Fruit fly (Drosophila melanogaster) whole organism, embryonic: Measurements from ENCODE around the gene SpdS.

Experiments used
- BEAF-32 ChIP-seq: fragments of 200-800 bp; sonication (Bioruptor generic); optimal IDR thresholded peaks from 3 replicates; lab custom pipeline; 2017; ENCODE audit warnings: missing biosample characterization, missing genetic modification characterization, mild to moderate bottlenecking, moderate library complexity, missing genetic modification reagents
- CG10959 ChIP-seq: fragments of 200-800 bp; sonication (Bioruptor generic); IDR thresholded peaks from 2 replicates; pipeline ENCODE4 v1.3.6; 2022; ENCODE audit warnings: missing biosample characterization, missing genetic modification characterization
- CG10979 ChIP-seq: fragments of 200-800 bp; sonication (Bioruptor generic); optimal IDR thresholded peaks from 2 replicates; lab custom pipeline; 2018; ENCODE audit warnings: missing biosample characterization, mild to moderate bottlenecking, missing genetic modification characterization, moderate library complexity
- CG11456 ChIP-seq: fragments of 200-800 bp; sonication (Bioruptor generic); IDR thresholded peaks from 3 replicates; pipeline ENCODE4 v1.3.6; 2022; ENCODE audit warnings: missing biosample characterization, missing genetic modification characterization
- CG11504 ChIP-seq: fragments of 200-800 bp; sonication (Bioruptor generic); optimal IDR thresholded peaks from 3 replicates; lab custom pipeline; 2019; ENCODE audit warnings: missing biosample characterization, mild to moderate bottlenecking, missing genetic modification characterization, moderate library complexity
- CG12219 ChIP-seq: fragments of 200-800 bp; sonication (Bioruptor generic); optimal IDR thresholded peaks from 3 replicates; lab custom pipeline; 2018; ENCODE audit warnings: missing biosample characterization, mild to moderate bottlenecking, missing genetic modification characterization
- CG1233 ChIP-seq: fragments of 200-800 bp; sonication (Bioruptor generic); optimal IDR thresholded peaks from 4 replicates; lab custom pipeline; 2018; ENCODE audit warnings: missing biosample characterization, mild to moderate bottlenecking, missing genetic modification characterization
- CG12769 ChIP-seq: fragments of 200-800 bp; sonication (Bioruptor generic); optimal IDR thresholded peaks from 2 replicates; lab custom pipeline; 2019; ENCODE audit warnings: missing biosample characterization, mild to moderate bottlenecking, missing genetic modification characterization, moderate library complexity
- CG13287 ChIP-seq: fragments of 200-800 bp; sonication (Bioruptor generic); IDR thresholded peaks from 2 replicates; pipeline ENCODE4 v1.3.6; 2022; ENCODE audit warnings: missing biosample characterization, missing genetic modification characterization; ENCODE audit not compliant: partially characterized antibody
- CG13424 ChIP-seq: fragments of 200-800 bp; sonication (Bioruptor generic); optimal IDR thresholded peaks from 2 replicates; lab custom pipeline; 2019; ENCODE audit warnings: missing biosample characterization, mild to moderate bottlenecking, missing genetic modification characterization, moderate library complexity
- CG14441 ChIP-seq: fragments of 200-800 bp; sonication (Bioruptor generic); IDR thresholded peaks from 2 replicates; pipeline ENCODE4 v1.3.6; 2022; ENCODE audit warnings: missing biosample characterization, missing genetic modification characterization
- CG16815 ChIP-seq: fragments of 200-800 bp; sonication (Bioruptor generic); optimal IDR thresholded peaks from 3 replicates; lab custom pipeline; 2017; ENCODE audit warnings: missing biosample characterization, mild to moderate bottlenecking, missing genetic modification characterization
- CG17359 ChIP-seq: fragments of 200-800 bp; sonication (Bioruptor generic); optimal IDR thresholded peaks from 3 replicates; lab custom pipeline; 2018; ENCODE audit warnings: missing biosample characterization, mild to moderate bottlenecking, missing genetic modification characterization, moderate library complexity
- CG18764 ChIP-seq: fragments of 200-800 bp; sonication (Bioruptor generic); optimal IDR thresholded peaks from 3 replicates; lab custom pipeline; 2016; ENCODE audit warnings: missing biosample characterization, missing genetic modification characterization
- CG31441 ChIP-seq: fragments of 200-800 bp; sonication (Bioruptor generic); IDR thresholded peaks from 2 replicates; pipeline ENCODE4 v1.3.6; 2022; ENCODE audit warnings: missing biosample characterization, missing genetic modification characterization
- CG32767 ChIP-seq: fragments of 200-800 bp; sonication (Bioruptor generic); IDR thresholded peaks from 2 replicates; pipeline ENCODE4 v1.3.6; 2022; ENCODE audit warnings: missing biosample characterization, missing genetic modification characterization
- CG3281 ChIP-seq: fragments of 200-800 bp; sonication (Bioruptor generic); optimal IDR thresholded peaks from 3 replicates; lab custom pipeline; 2017; ENCODE audit warnings: missing biosample characterization, mild to moderate bottlenecking, missing genetic modification characterization
- CG3726 ChIP-seq: fragments of 200-800 bp; sonication (Bioruptor generic); IDR thresholded peaks from 3 replicates; pipeline ENCODE4, ENCODE4 v1.3.6; 2022; ENCODE audit warnings: missing biosample characterization, missing genetic modification characterization
- CG42726 ChIP-seq: fragments of 200-800 bp; sonication (Bioruptor generic); IDR thresholded peaks from 2 replicates; pipeline ENCODE4 v1.3.6; 2022; ENCODE audit warnings: missing biosample characterization, missing genetic modification characterization; ENCODE audit not compliant: partially characterized antibody
- CG6683 ChIP-seq: fragments of 200-800 bp; sonication (Bioruptor generic); optimal IDR thresholded peaks from 2 replicates; lab custom pipeline; 2017; ENCODE audit warnings: missing biosample characterization, mild to moderate bottlenecking, missing genetic modification characterization, missing genetic modification reagents
- CG6689 ChIP-seq: fragments of 200-800 bp; sonication (Bioruptor generic); IDR thresholded peaks from 2 replicates; pipeline ENCODE4 v1.3.6; 2022; ENCODE audit warnings: missing biosample characterization, missing genetic modification characterization
- CG6791 ChIP-seq: fragments of 200-800 bp; sonication (Bioruptor generic); IDR thresholded peaks from 3 replicates; pipeline ENCODE4 v1.3.6; 2022; ENCODE audit warnings: missing biosample characterization, missing genetic modification characterization; ENCODE audit not compliant: partially characterized antibody
- CG6813 ChIP-seq: fragments of 200-800 bp; sonication (Bioruptor generic); optimal IDR thresholded peaks from 2 replicates; lab custom pipeline; 2017; ENCODE audit warnings: missing biosample characterization, missing genetic modification characterization, mild to moderate bottlenecking, moderate library complexity, missing genetic modification reagents
- CHES-1-like ChIP-seq: fragments of 200-800 bp; sonication (Bioruptor generic); optimal IDR thresholded peaks from 2 replicates; lab custom pipeline; 2016; ENCODE audit warnings: missing biosample characterization, missing genetic modification characterization
- CTCF ChIP-seq: fragments of 200-800 bp; sonication (Bioruptor generic); optimal IDR thresholded peaks from 2 replicates; lab custom pipeline; 2017; ENCODE audit warnings: missing biosample characterization, mild to moderate bottlenecking, missing genetic modification characterization, moderate library complexity
- CrebB ChIP-seq: fragments of 200-800 bp; sonication (Bioruptor generic); optimal IDR thresholded peaks from 3 replicates; lab custom pipeline; 2018; ENCODE audit warnings: missing biosample characterization, mild to moderate bottlenecking, missing genetic modification characterization
- Dad ChIP-seq: fragments of 200-800 bp; sonication (Bioruptor generic); optimal IDR thresholded peaks from 3 replicates; lab custom pipeline; 2016; ENCODE audit warnings: missing biosample characterization, missing genetic modification characterization
- Dfd ChIP-seq, 2 experiments: fragments of >200 bp; optimal IDR thresholded peaks; 2 replicates each; lab custom pipeline; 2017; ENCODE audit warnings: missing biosample characterization in 2 of 2, missing genetic modification characterization in 2 of 2
- HmgD ChIP-seq: fragments of 200-800 bp; sonication (Bioruptor generic); optimal IDR thresholded peaks from 3 replicates; lab custom pipeline; 2016; ENCODE audit warnings: missing biosample characterization, missing genetic modification characterization
- Nf-YC ChIP-seq: fragments of 200-800 bp; optimal IDR thresholded peaks from 3 replicates; lab custom pipeline; 2019; ENCODE audit warnings: missing biosample characterization, mild to moderate bottlenecking, missing genetic modification characterization, moderate library complexity
- Poxn ChIP-seq: fragments of 200-800 bp; sonication (Bioruptor generic); IDR thresholded peaks from 2 replicates; pipeline ENCODE4 v1.3.6; 2022; ENCODE audit warnings: missing biosample characterization, missing genetic modification characterization
- Spps ChIP-seq: fragments of 200-800 bp; sonication (Bioruptor generic); optimal IDR thresholded peaks from 2 replicates; lab custom pipeline; 2018; ENCODE audit warnings: missing biosample characterization, mild to moderate bottlenecking, missing genetic modification characterization
- Stat92E ChIP-seq, 3 experiments: fragments of >200 bp in 2 of 3; fragments of 200-800 bp in 1 of 3; sonication (Bioruptor generic) in 1 of 3; optimal IDR thresholded peaks; 2 replicates each; lab custom pipeline; 2017 to 2019; ENCODE audit warnings: missing biosample characterization in 3 of 3, missing genetic modification characterization in 3 of 3, mild to moderate bottlenecking in 1 of 3, moderate library complexity in 1 of 3
- corto ChIP-seq: fragments of 200-800 bp; sonication (Bioruptor generic); optimal IDR thresholded peaks from 2 replicates; lab custom pipeline; 2016; ENCODE audit warnings: missing biosample characterization, mild to moderate bottlenecking, missing genetic modification characterization, moderate library complexity
- crp ChIP-seq, 2 experiments: fragments of 200-800 bp; sonication (Bioruptor generic); optimal IDR thresholded peaks; 2 replicates in 1 of 2; 3 replicates in 1 of 2; lab custom pipeline; 2017; ENCODE audit warnings: missing biosample characterization in 2 of 2, missing genetic modification characterization in 2 of 2, mild to moderate bottlenecking in 1 of 2, moderate library complexity in 1 of 2
- danr ChIP-seq: fragments of 200-800 bp; sonication (Bioruptor generic); IDR thresholded peaks from 2 replicates; pipeline ENCODE4 v1.3.6; 2022; ENCODE audit warnings: missing biosample characterization, missing genetic modification characterization
- dmrt99B ChIP-seq: fragments of 200-800 bp; sonication (Bioruptor generic); optimal IDR thresholded peaks from 2 replicates; lab custom pipeline; 2018; ENCODE audit warnings: missing biosample characterization, mild to moderate bottlenecking, missing genetic modification characterization, moderate library complexity
- gfzf ChIP-seq: fragments of 200-800 bp; sonication (Bioruptor generic); optimal IDR thresholded peaks from 2 replicates; lab custom pipeline; 2016; ENCODE audit warnings: missing biosample characterization, mild to moderate bottlenecking, missing genetic modification characterization, moderate library complexity
- her ChIP-seq: fragments of 200-800 bp; sonication (Bioruptor generic); optimal IDR thresholded peaks from 2 replicates; lab custom pipeline; 2016; ENCODE audit warnings: missing biosample characterization, missing genetic modification characterization
- hth ChIP-seq: fragments of >200 bp; optimal IDR thresholded peaks from 2 replicates; lab custom pipeline; 2017; ENCODE audit warnings: inconsistent platforms
- lilli ChIP-seq: fragments of 200-800 bp; sonication (Bioruptor generic); optimal IDR thresholded peaks from 3 replicates; lab custom pipeline; 2016; ENCODE audit warnings: missing biosample characterization, missing genetic modification characterization
- maf-S ChIP-seq: fragments of 200-800 bp; sonication (Bioruptor generic); optimal IDR thresholded peaks from 2 replicates; lab custom pipeline; 2016; ENCODE audit warnings: missing biosample characterization, missing genetic modification characterization
- oc ChIP-seq: fragments of 200-800 bp; sonication (Bioruptor generic); optimal IDR thresholded peaks from 2 replicates; lab custom pipeline; 2018; ENCODE audit warnings: missing biosample characterization, mild to moderate bottlenecking, missing genetic modification characterization, moderate library complexity
- sna ChIP-seq: fragments of 200-800 bp; sonication (Bioruptor generic); IDR thresholded peaks from 2 replicates; pipeline ENCODE4 v1.3.6; 2022; ENCODE audit warnings: missing biosample characterization, missing genetic modification characterization; ENCODE audit not compliant: partially characterized antibody
- sqz ChIP-seq: fragments of 200-800 bp; sonication (Bioruptor generic); optimal IDR thresholded peaks from 3 replicates; lab custom pipeline; 2018; ENCODE audit warnings: missing biosample characterization, mild to moderate bottlenecking, missing genetic modification characterization
- vnd ChIP-seq: fragments of 200-800 bp; sonication (Bioruptor generic); IDR thresholded peaks from 3 replicates; pipeline ENCODE4 v1.3.6; 2022; ENCODE audit warnings: missing biosample characterization, missing genetic modification characterization; ENCODE audit not compliant: partially characterized antibody
- vvl ChIP-seq: fragments of 200-800 bp; sonication (Bioruptor generic); IDR thresholded peaks from 2 replicates; pipeline ENCODE4 v1.3.6; 2022; ENCODE audit warnings: missing biosample characterization, missing genetic modification characterization
- wek ChIP-seq: fragments of 200-800 bp; sonication (Bioruptor generic); optimal IDR thresholded peaks from 3 replicates; lab custom pipeline; 2018; ENCODE audit warnings: missing biosample characterization, mild to moderate bottlenecking, missing genetic modification characterization, moderate library complexity
- yki ChIP-seq: fragments of >200 bp; optimal IDR thresholded peaks from 3 replicates; lab custom pipeline; 2018
- z ChIP-seq: fragments of 200-800 bp; sonication (Bioruptor generic); IDR thresholded peaks from 3 replicates; pipeline ENCODE4 v1.3.6; 2022; ENCODE audit warnings: missing biosample characterization, missing genetic modification characterization

SpdS gene

dm6 chr3R:9586663-9587248 lies 44.7 kb upstream of the SpdS start, which contains the start of gene P58IPK (continued):
- TF ChIP-seq sqz (GFP tag; lab: Kevin White, UChicago) = no peak
- peak; percentile 61 for TF ChIP-seq CG6689 (GFP tag; lab: Robert Waterston, UW)
- peak; percentile 32 for TF ChIP-seq CG10979 (tag; lab: Kevin White, UChicago)
- TF ChIP-seq maf-S (GFP tag; lab: Kevin White, UChicago) = peak; percentile 67
- no peak for TF ChIP-seq Dfd (GFP tag; optimal IDR thresholded peaks at IDR 0.05; lab: Kevin White, UChicago)
- no peak for TF ChIP-seq z (GFP tag; lab: Robert Waterston, UW)
- no peak for TF ChIP-seq danr (GFP tag; lab: Robert Waterston, UW)
- TF ChIP-seq CG3281 (GFP tag; lab: Kevin White, UChicago) = peak; percentile 31
- TF ChIP-seq CG14441 (GFP tag; lab: Robert Waterston, UW) = peak; percentile 77
- TF ChIP-seq CG16815 (GFP tag; lab: Kevin White, UChicago) = peak; percentile 22
- TF ChIP-seq hth (lab: Kevin White, UChicago) = no peak
- no peak for TF ChIP-seq oc (tag; lab: Kevin White, UChicago)
- no peak for TF ChIP-seq corto
- peak; percentile 59; the same call in 1 of the 3 replicates for TF ChIP-seq CG3726
- TF ChIP-seq Poxn (GFP tag; lab: Robert Waterston, UW) = no peak
- TF ChIP-seq Nf-YC = peak; percentile 41
- peak in 1 of 2 experiments; percentile 52 for TF ChIP-seq crp (GFP tag; optimal IDR thresholded peaks at IDR 0.05; lab: Kevin White, UChicago)
- TF ChIP-seq CG6683 = no peak
- TF ChIP-seq CG42726 (GFP tag; lab: Robert Waterston, UW) = peak; percentile 96
- no peak for TF ChIP-seq CG6813 (GFP tag; lab: Kevin White, UChicago)
- TF ChIP-seq wek (GFP tag; lab: Kevin White, UChicago) = no peak
- TF ChIP-seq CG31441 (GFP tag; lab: Robert Waterston, UW) = peak; percentile 94
- TF ChIP-seq CrebB = peak; percentile 42
- TF ChIP-seq Dad (GFP tag; lab: Kevin White, UChicago) = peak; percentile 72
- no peak for TF ChIP-seq Spps
- TF ChIP-seq CHES-1-like (GFP tag; lab: Kevin White, UChicago) = peak; percentile 69
- no peak for TF ChIP-seq CG12219 (GFP tag; lab: Kevin White, UChicago)
- peak; percentile 92 for TF ChIP-seq sna (GFP tag; lab: Robert Waterston, UW)
- TF ChIP-seq dmrt99B (tag; lab: Kevin White, UChicago) = no peak
- TF ChIP-seq BEAF-32 (GFP tag; lab: Kevin White, UChicago) = peak; percentile 99
- TF ChIP-seq vvl (GFP tag; lab: Robert Waterston, UW) = peak; percentile 81
- TF ChIP-seq CG11456 (GFP tag; lab: Robert Waterston, UW) = peak; percentile 85; the same call in 2 of the 3 replicates
- TF ChIP-seq CG13287 (GFP tag; lab: Robert Waterston, UW) = peak; percentile 97
- TF ChIP-seq CG1233 (GFP tag; lab: Kevin White, UChicago) = peak; percentile 16
- TF ChIP-seq her (GFP tag; lab: Kevin White, UChicago) = peak; percentile 44
- no peak for TF ChIP-seq CG10959
- TF ChIP-seq CG18764 = peak; percentile 55
- peak; percentile 87 for TF ChIP-seq lilli (GFP tag; lab: Kevin White, UChicago)
- peak; percentile 62 for TF ChIP-seq CG13424 (tag; lab: Kevin White, UChicago)
- TF ChIP-seq vnd (GFP tag; lab: Robert Waterston, UW) = peak; percentile 90
- peak; percentile 41 for TF ChIP-seq gfzf (GFP tag; lab: Kevin White, UChicago)
- TF ChIP-seq CG32767 (GFP tag; lab: Robert Waterston, UW) = no peak
- TF ChIP-seq CG11504 (tag; lab: Kevin White, UChicago) = no peak
- TF ChIP-seq Stat92E (GFP tag; optimal IDR thresholded peaks at IDR 0.05; lab: Kevin White, UChicago) = no peak
- peak; percentile 38 for TF ChIP-seq CG17359
- TF ChIP-seq yki = no peak
- peak; percentile 69 for TF ChIP-seq CG12769
- peak; percentile 96 for TF ChIP-seq CG6791 (GFP tag; lab: Robert Waterston, UW)
- TF ChIP-seq CTCF (GFP tag; lab: Kevin White, UChicago) = no peak
- TF ChIP-seq HmgD = peak; percentile 62
